Fruit fly (Drosophila melanogaster) whole organism: ENCODE data around the gene CG14676.

Experiments used
- CG8478 ChIP-seq: fragments of >200 bp; optimal IDR thresholded peaks from 2 replicates; lab custom pipeline; 2018; ENCODE audit warnings: inconsistent platforms
- Dll ChIP-seq: fragments of >200 bp; optimal IDR thresholded peaks from 2 replicates; lab custom pipeline; 2017
- pan ChIP-seq: fragments of >200 bp; optimal IDR thresholded peaks from 2 replicates; lab custom pipeline; 2017
- psq ChIP-seq: fragments of >200 bp; optimal IDR thresholded peaks from 2 replicates; lab custom pipeline; 2017
- usp ChIP-seq: fragments of >200 bp; optimal IDR thresholded peaks from 2 replicates; lab custom pipeline; 2017; ENCODE audit warnings: missing biosample characterization, missing genetic modification characterization, mixed read lengths

- TF ChIP-seq pan (lab: Kevin White, UChicago) (no peak), psq (no peak), usp (GFP tag; lab: Kevin White, UChicago) (no peak), Dll (no peak), CG8478 (lab: Kevin White, UChicago) (no peak)
Observed at dm6 chr3R:5836536-5836935, 10.5 kb upstream of the CG14676 start.
